Fruit fly (Drosophila melanogaster) whole organism, embryonic: ENCODE measurements around the gene Eato.

ENCODE experiments used
- Aef1 ChIP-seq: fragments of 200-800 bp; sonication (Bioruptor generic); IDR thresholded peaks from 3 replicates; pipeline ENCODE4 v1.3.6; 2022; ENCODE audit warnings: missing biosample characterization, missing genetic modification characterization
- CG8478 ChIP-seq: fragments of >200 bp; optimal IDR thresholded peaks from 2 replicates; lab custom pipeline; 2018
- Neu2 ChIP-seq: fragments of 200-800 bp; sonication (Bioruptor generic); optimal IDR thresholded peaks from 3 replicates; lab custom pipeline; 2016; ENCODE audit warnings: missing biosample characterization, missing genetic modification characterization, borderline replicate concordance
- Vsx1 ChIP-seq: fragments of 200-800 bp; sonication (Bioruptor generic); optimal IDR thresholded peaks from 2 replicates; lab custom pipeline; 2017; ENCODE audit warnings: missing biosample characterization, mild to moderate bottlenecking, missing genetic modification characterization, missing genetic modification reagents
- gcm ChIP-seq: fragments of 200-800 bp; sonication (Bioruptor generic); optimal IDR thresholded peaks from 2 replicates; lab custom pipeline; 2019; ENCODE audit warnings: missing biosample characterization, mild to moderate bottlenecking, missing genetic modification characterization, moderate library complexity
- maf-S ChIP-seq: fragments of 200-800 bp; sonication (Bioruptor generic); optimal IDR thresholded peaks from 2 replicates; lab custom pipeline; 2016; ENCODE audit warnings: missing biosample characterization, missing genetic modification characterization
- repo ChIP-seq: fragments of 200-800 bp; sonication (Bioruptor generic); optimal IDR thresholded peaks from 2 replicates; lab custom pipeline; 2016; ENCODE audit warnings: missing biosample characterization, missing genetic modification characterization
- usp ChIP-seq: fragments of >200 bp; optimal IDR thresholded peaks from 2 replicates; lab custom pipeline; 2017; ENCODE audit warnings: missing biosample characterization, missing genetic modification characterization

dm6 chr2L:13746652-13747051 is 37.2 kb upstream of the Eato start, which contains the start of gene TM9SF4:
- TF ChIP-seq gcm (GFP tag; lab: Kevin White, UChicago) (no peak), Neu2 (GFP tag; lab: Kevin White, UChicago) (no peak), usp (GFP tag; lab: Kevin White, UChicago) (no peak), CG8478 (lab: Kevin White, UChicago) (no peak), maf-S (GFP tag; lab: Kevin White, UChicago) (no peak), Vsx1 (no peak), Aef1 (GFP tag; lab: Robert Waterston, UW) (no peak), repo (GFP tag; lab: Kevin White, UChicago) (no peak)
